Worm (Caenorhabditis elegans) whole organism, L4/young adult: ENCODE measurements around the gene Y75D11A.6.

Source experiments
- W03F9.2 ChIP-seq: fragments of 150-350 bp; optimal IDR thresholded peaks from 2 replicates; lab custom pipeline; 2014; ENCODE audit warnings: missing biosample characterization, missing genetic modification characterization
- dao-5 ChIP-seq: sonication (generic microtip); optimal IDR thresholded peaks from 2 replicates; lab custom pipeline; 2016; ENCODE audit warnings: missing genotype, missing genetic modification characterization, moderate library complexity, missing compliant biosample characterization
- him-1 ChIP-seq: sonication (generic microtip); optimal IDR thresholded peaks from 2 replicates; lab custom pipeline; 2016; ENCODE audit warnings: missing genotype, missing genetic modification reagents, missing genetic modification characterization, missing compliant biosample characterization

The Y75D11A.6 gene

DNA sequence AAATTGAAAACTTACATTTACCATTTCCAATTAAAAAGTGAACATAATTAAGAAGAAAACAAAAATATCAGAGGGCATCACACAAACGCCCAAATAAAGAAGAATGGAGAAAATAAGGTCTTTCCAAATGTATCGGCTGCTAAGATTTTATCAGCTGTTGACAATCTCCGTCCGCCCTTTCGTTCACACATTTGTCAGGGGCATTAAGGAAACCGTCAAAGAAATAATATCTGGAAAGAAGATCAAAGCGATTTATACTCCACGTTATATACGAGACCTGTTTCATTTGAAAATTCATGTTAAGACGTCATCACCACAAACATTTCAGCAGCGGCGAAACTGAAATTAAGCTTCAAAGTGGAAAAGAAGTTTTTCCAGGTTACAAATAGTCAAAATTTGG is 35.8 kb downstream of the Y75D11A.6 start, which contains the start of gene fbxa-52:
fbxa-52 (minus strand) TSS at position 101 of the 400 bp plus-strand sequence.
- TF ChIP-seq him-1 (no peak), W03F9.2 (tag; lab: Kevin White, UChicago) (no peak), dao-5 (no peak)

DNA sequence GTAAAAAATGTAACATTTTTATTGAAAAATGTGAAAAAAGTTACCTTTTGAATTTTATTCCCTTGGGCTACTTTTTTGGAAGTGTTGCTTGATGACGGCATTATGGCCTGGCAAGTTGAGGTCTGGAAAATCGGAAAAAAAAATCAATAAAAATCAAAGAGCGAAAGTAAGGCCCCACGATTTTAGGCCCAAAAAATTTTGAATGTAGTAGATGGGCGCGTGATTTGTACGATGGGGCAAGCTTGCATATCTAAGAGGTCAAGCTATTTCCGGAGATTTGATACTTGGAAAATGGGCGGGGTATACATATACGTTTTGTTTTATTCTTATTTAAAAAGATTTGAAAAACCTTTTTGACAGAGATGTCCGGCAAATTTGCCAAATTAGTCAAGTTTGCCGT is 41.8 kb downstream of the Y75D11A.6 start, which contains the start of gene F07G6.5:
F07G6.5 (minus strand) TSS at position 101 of the 400 bp plus-strand sequence.
- TF ChIP-seq dao-5 (no peak), W03F9.2 (tag; lab: Kevin White, UChicago) (no peak), him-1 (no peak)

DNA sequence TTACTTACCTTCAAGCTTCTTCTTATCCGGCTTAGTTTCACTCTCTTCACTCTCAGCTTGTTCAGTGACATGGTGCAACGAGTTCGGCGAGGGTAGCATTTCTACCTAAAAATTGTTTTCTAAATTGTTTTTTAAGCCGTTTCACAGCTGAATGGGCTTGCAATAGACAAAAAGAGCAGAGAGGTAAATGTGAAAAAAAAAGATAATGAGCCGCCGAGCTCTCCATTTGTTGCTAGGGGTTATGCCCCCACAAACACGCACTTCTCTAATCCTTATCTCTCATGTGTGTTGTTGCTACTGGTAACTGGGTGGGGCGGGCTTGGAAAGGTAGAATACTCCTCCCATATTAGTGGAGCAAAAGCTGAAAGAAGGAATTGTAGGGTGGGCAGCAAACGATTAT is 44.5 kb downstream of the Y75D11A.6 start, which contains the start of gene C36C9.5:
C36C9.5 (minus strand) TSS at position 101 of the 400 bp plus-strand sequence.
- no peak for TF ChIP-seq him-1
- TF ChIP-seq dao-5: no peak
- TF ChIP-seq W03F9.2 (tag; lab: Kevin White, UChicago): no peak

DNA sequence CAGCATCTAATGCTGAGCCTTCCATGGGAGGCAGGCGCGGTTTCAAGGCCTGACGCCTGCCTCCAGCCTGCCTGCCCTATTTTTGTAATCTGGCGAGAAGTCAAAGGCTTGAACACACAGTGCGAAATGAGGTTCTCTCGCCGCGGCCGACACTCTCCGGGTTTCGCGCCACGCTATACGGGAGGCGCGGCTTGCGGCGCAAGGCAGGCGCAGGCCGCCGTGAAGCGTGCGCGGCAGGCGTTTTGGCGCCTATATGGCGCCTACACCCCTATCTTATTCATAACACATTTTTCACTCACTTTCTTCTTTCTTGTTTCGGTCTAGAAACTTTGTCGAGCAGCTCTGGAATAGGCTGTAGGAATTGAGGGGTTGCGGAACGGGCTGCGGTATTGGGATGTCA is 45.3 kb downstream of the Y75D11A.6 start:
- TF ChIP-seq W03F9.2 (tag; lab: Kevin White, UChicago): no peak

DNA sequence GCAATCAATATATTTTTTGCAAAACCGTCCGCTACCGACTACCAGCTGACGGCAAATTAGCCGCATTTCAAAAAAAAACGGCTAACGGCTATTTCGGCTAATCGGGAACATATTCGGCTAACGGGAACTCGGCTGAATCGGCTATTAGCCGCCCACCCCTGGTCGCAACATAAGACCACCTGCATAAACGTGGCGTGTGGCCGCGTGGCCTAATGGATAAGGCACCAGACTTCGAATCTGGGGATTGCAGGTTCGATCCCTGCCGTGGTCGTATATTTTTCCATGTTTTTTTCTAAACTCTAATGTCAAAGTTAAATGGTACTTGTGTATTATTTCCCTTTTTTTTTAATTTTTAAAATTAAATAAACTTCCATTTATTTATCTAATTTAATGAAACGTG is 49.9 kb downstream of the Y75D11A.6 start:
- TF ChIP-seq him-1: no peak
- no peak for TF ChIP-seq dao-5
